Fruit fly (Drosophila melanogaster): ENCODE data around the gene CG4829.

DNA sequence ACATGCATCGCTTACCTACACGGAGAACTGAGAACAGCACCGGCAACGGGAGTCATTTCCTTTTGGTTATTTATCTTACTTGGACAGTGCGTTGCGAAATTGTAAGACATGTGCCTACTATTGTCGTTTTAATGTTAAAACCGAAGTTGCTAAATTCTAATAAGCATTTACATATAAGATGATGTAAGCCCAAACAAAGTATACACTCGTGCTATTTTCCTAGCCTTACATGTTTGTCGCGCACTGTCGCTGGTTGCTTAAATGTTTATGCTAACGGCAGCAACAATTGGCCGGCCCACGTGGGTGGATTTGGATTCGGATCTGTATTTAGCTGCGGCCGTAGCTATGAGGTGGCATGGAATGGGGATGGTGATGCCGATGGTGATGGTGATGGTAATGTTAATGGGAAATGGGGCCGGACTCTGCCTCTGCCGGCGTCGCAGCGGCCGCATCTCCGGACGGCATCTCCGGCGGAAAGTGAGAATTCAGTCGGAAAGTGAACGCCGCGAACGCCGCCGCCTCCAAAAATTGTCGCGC is at the start of gene CG4829:
- TF ChIP-seq psq (GFP tag; optimal IDR thresholded peaks at IDR 0.05) (peak; percentile 38), CG7556 (GFP tag; optimal IDR thresholded peaks at IDR 0.05) (peak; percentile 81), kah (GFP tag; optimal IDR thresholded peaks at IDR 0.05) (peak; percentile 92), CG1024 (GFP tag; IDR thresholded peaks at IDR 0.05) (peak; percentile 59), CG14441 (GFP tag; IDR thresholded peaks at IDR 0.05) (peak; percentile 91)

Data from whole organism, embryonic.